Worm (Caenorhabditis elegans): ENCODE data around the gene clec-38.

The clec-38 gene

DNA sequence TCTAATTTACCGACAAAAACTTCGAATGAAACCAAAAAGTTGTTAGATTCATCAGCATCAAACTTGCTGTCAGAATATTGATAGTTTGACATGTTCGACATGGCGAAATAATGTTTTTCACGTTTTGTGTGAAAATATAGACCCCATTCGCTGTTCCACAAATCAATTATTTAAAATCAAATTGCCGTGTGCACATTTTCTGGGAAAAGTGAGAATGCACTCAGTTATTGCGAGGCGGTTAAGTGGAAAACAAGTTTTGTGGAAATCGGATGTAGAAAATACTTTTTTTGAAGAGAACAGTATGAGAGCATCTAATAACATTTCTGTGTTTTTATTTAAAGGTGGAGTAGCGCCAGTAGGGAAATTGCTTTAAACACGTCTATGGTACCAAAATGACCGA, 41.7 kb downstream of the clec-38 start, which contains the start of gene srw-42:
Gene srw-42 (minus strand): TSS at position 101 of the 400 bp plus-strand sequence.
- no peak for TF ChIP-seq unc-62 (GFP tag; optimal IDR thresholded peaks at IDR 0.05)

- TF ChIP-seq unc-62 (GFP tag; optimal IDR thresholded peaks at IDR 0.05): no peak
These were observed 42.4 kb downstream of the clec-38 start for ce11 chrV:16692988-16693387.

DNA sequence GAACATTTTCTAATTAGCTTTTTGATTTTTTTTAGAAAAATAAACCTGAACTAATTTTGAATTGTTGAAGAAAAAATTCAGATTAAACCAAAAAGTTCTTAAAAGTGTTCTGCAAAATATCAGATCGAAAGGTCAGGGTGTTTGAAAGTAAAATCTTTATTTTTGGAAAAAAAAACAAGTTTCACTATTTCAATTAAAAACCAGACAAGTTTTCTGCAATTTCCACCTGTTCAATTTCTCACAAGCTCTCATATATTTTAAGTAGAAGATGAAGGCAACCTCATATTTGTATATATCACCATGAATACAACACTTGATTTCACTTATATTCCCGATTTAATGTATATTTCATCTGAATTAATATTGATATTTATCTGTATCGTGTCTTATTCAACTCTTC, 48.2 kb downstream of the clec-38 start, which contains the start of gene srz-102:
Gene srz-102 (plus strand): TSS at position 301 of the 400 bp plus-strand sequence.
- TF ChIP-seq unc-62 (GFP tag; optimal IDR thresholded peaks at IDR 0.05): no peak

DNA sequence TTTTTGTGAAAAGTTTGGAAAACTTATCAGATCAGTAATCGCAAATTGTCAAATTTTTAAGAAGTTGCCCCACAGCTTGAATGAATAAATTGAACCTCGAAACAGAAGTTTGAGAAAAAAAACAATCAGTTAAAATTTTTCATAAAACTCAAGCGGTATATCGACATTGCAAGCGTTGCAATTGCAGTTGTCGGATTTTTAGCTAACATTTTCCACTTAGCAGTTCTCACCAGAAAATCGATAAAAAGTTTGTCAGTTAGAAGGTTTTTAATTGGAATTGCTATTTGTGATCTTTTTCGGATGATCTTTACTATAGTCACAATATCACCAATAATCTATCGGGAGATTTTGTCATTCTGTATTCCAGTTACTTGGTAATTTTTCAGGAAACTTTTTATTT, 49.7 kb downstream of the clec-38 start, which contains the start of gene srw-43:
Gene srw-43 (plus strand): TSS at position 301 of the 400 bp plus-strand sequence.
- TF ChIP-seq unc-62 (GFP tag; optimal IDR thresholded peaks at IDR 0.05): no peak
